Fruit fly (Drosophila melanogaster) whole organism, prepupa: ENCODE data around the gene mRpL30.
A peak's percentile ranks its signal among the peaks of the same experiment; 100 is the strongest.

ENCODE experiments used
- CG10669 ChIP-seq: fragments of 200-800 bp; sonication (Bioruptor generic); optimal IDR thresholded peaks from 3 replicates; lab custom pipeline; 2018; ENCODE audit warnings: missing biosample characterization, mild to moderate bottlenecking, missing genetic modification characterization, moderate library complexity
- CG15336 ChIP-seq: fragments of 200-800 bp; sonication (Bioruptor generic); IDR thresholded peaks from 2 replicates; pipeline ENCODE4 v1.3.6; 2022; ENCODE audit warnings: missing biosample characterization, missing genetic modification characterization
- CG1621 ChIP-seq: fragments of 200-800 bp; sonication (Bioruptor generic); optimal IDR thresholded peaks from 3 replicates; lab custom pipeline; 2018; ENCODE audit warnings: missing biosample characterization, mild to moderate bottlenecking, missing genetic modification characterization
- CG16779 ChIP-seq: fragments of 200-800 bp; sonication (Bioruptor generic); optimal IDR thresholded peaks from 3 replicates; lab custom pipeline; 2017; ENCODE audit warnings: missing biosample characterization, mild to moderate bottlenecking, missing genetic modification characterization
- CG3032 ChIP-seq: fragments of 200-800 bp; optimal IDR thresholded peaks from 2 replicates; lab custom pipeline; 2019; ENCODE audit warnings: missing biosample characterization, mild to moderate bottlenecking, missing genetic modification characterization, moderate library complexity
- CG32006 ChIP-seq: fragments of 200-800 bp; sonication (Bioruptor generic); optimal IDR thresholded peaks from 3 replicates; lab custom pipeline; 2017; ENCODE audit warnings: missing biosample characterization, mild to moderate bottlenecking, missing genetic modification characterization
- CG34406 ChIP-seq: fragments of 200-800 bp; sonication (Bioruptor generic); optimal IDR thresholded peaks from 3 replicates; lab custom pipeline; 2016; ENCODE audit warnings: missing biosample characterization, missing genetic modification characterization
- CG3919 ChIP-seq: fragments of 200-800 bp; sonication (Bioruptor generic); optimal IDR thresholded peaks from 3 replicates; lab custom pipeline; 2016; ENCODE audit warnings: missing biosample characterization, missing genetic modification characterization
- CG6276 ChIP-seq: fragments of 200-800 bp; sonication (Bioruptor generic); optimal IDR thresholded peaks from 2 replicates; lab custom pipeline; 2017; ENCODE audit warnings: missing biosample characterization, mild to moderate bottlenecking, missing genetic modification characterization
- CG6808 ChIP-seq: fragments of 200-800 bp; sonication (Bioruptor generic); optimal IDR thresholded peaks from 3 replicates; lab custom pipeline; 2017; ENCODE audit warnings: missing biosample characterization, missing genetic modification characterization, mild to moderate bottlenecking, moderate library complexity, missing genetic modification reagents
- CG6854 ChIP-seq: fragments of 200-800 bp; sonication (Bioruptor generic); optimal IDR thresholded peaks from 2 replicates; lab custom pipeline; 2017; ENCODE audit warnings: missing biosample characterization, mild to moderate bottlenecking, missing genetic modification characterization
- CG8119 ChIP-seq: fragments of 200-800 bp; sonication (Bioruptor generic); IDR thresholded peaks from 3 replicates; pipeline ENCODE4 v1.3.6; 2022; ENCODE audit warnings: missing biosample characterization, missing genetic modification characterization
- CG8319 ChIP-seq: fragments of 200-800 bp; sonication (Bioruptor generic); optimal IDR thresholded peaks from 3 replicates; lab custom pipeline; 2016; ENCODE audit warnings: missing biosample characterization, missing genetic modification characterization
- CG8632 ChIP-seq: fragments of 200-800 bp; sonication (Bioruptor generic); optimal IDR thresholded peaks from 3 replicates; lab custom pipeline; 2016; ENCODE audit warnings: missing biosample characterization, missing genetic modification characterization
- Eip75B ChIP-seq: fragments of 200-800 bp; sonication (Bioruptor generic); optimal IDR thresholded peaks from 3 replicates; lab custom pipeline; 2016; ENCODE audit warnings: missing biosample characterization, missing genetic modification characterization
- Eip78C ChIP-seq: fragments of 200-800 bp; sonication (Bioruptor generic); peaks from one replicate; lab custom pipeline; 2016; ENCODE audit warnings: missing biosample characterization, missing genetic modification characterization
- Eip93F ChIP-seq: fragments of 200-800 bp; sonication (Bioruptor generic); optimal IDR thresholded peaks from 2 replicates; lab custom pipeline; 2016; ENCODE audit warnings: missing biosample characterization, mild to moderate bottlenecking, missing genetic modification characterization
- Ets96B ChIP-seq: fragments of 200-800 bp; optimal IDR thresholded peaks from 2 replicates; lab custom pipeline; 2019; ENCODE audit warnings: missing biosample characterization, mild to moderate bottlenecking, missing genetic modification characterization, moderate library complexity
- Gug ChIP-seq: fragments of 200-800 bp; sonication (Bioruptor generic); IDR thresholded peaks from 2 replicates; pipeline ENCODE4 v1.3.6; 2022; ENCODE audit warnings: missing biosample characterization, missing genetic modification characterization
- Hr4 ChIP-seq: fragments of 200-800 bp; sonication (Bioruptor generic); optimal IDR thresholded peaks from 3 replicates; lab custom pipeline; 2016; ENCODE audit warnings: missing biosample characterization, missing genetic modification characterization
- Met ChIP-seq: fragments of 200-800 bp; sonication (Bioruptor generic); optimal IDR thresholded peaks from 3 replicates; lab custom pipeline; 2016; ENCODE audit warnings: missing biosample characterization, missing genetic modification characterization
- OdsH ChIP-seq: fragments of 200-800 bp; sonication (Bioruptor generic); optimal IDR thresholded peaks from 3 replicates; lab custom pipeline; 2016; ENCODE audit warnings: missing biosample characterization, missing genetic modification characterization
- Sox14 ChIP-seq: fragments of 200-800 bp; sonication (Bioruptor generic); optimal IDR thresholded peaks from 3 replicates; lab custom pipeline; 2016; ENCODE audit warnings: missing biosample characterization, missing genetic modification characterization
- Sox15 ChIP-seq: fragments of 200-800 bp; sonication (Bioruptor generic); optimal IDR thresholded peaks from 3 replicates; lab custom pipeline; 2016; ENCODE audit warnings: missing biosample characterization, missing genetic modification characterization
- achi ChIP-seq: fragments of 200-800 bp; sonication (Bioruptor generic); optimal IDR thresholded peaks from 3 replicates; lab custom pipeline; 2016; ENCODE audit warnings: missing biosample characterization, missing genetic modification characterization
- cyc ChIP-seq: fragments of 200-800 bp; sonication (Bioruptor generic); optimal IDR thresholded peaks from 3 replicates; lab custom pipeline; 2016; ENCODE audit warnings: missing biosample characterization, missing genetic modification characterization
- dac ChIP-seq: fragments of 200-800 bp; sonication (Bioruptor generic); optimal IDR thresholded peaks from 2 replicates; lab custom pipeline; 2017; ENCODE audit warnings: missing biosample characterization, mild to moderate bottlenecking, missing genetic modification characterization
- dsx ChIP-seq: fragments of 200-800 bp; optimal IDR thresholded peaks from 3 replicates; lab custom pipeline; 2019; ENCODE audit warnings: missing biosample characterization, mild to moderate bottlenecking, missing genetic modification characterization, moderate library complexity; ENCODE audit not compliant: poor library complexity, severe bottlenecking
- eg ChIP-seq: fragments of 200-800 bp; sonication (Bioruptor generic); IDR thresholded peaks from 3 replicates; pipeline ENCODE4 v1.3.6; 2022; ENCODE audit warnings: missing biosample characterization, missing genetic modification characterization
- esn ChIP-seq: fragments of 200-800 bp; sonication (Bioruptor generic); optimal IDR thresholded peaks from 2 replicates; lab custom pipeline; 2016; ENCODE audit warnings: missing biosample characterization, mild to moderate bottlenecking, missing genetic modification characterization, moderate library complexity
- fd59A ChIP-seq: fragments of 200-800 bp; sonication (Bioruptor generic); optimal IDR thresholded peaks from 2 replicates; lab custom pipeline; 2017; ENCODE audit warnings: missing biosample characterization, mild to moderate bottlenecking, missing genetic modification characterization, missing genetic modification reagents
- fd85E ChIP-seq: fragments of 200-800 bp; sonication (Bioruptor generic); optimal IDR thresholded peaks from 3 replicates; lab custom pipeline; 2016; ENCODE audit warnings: missing biosample characterization, missing genetic modification characterization
- net ChIP-seq: fragments of 200-800 bp; sonication (Bioruptor generic); optimal IDR thresholded peaks from 3 replicates; lab custom pipeline; 2016; ENCODE audit warnings: missing biosample characterization, missing genetic modification characterization
- salr ChIP-seq, 2 experiments: fragments of 200-800 bp; sonication (Bioruptor generic); optimal IDR thresholded peaks; 3 replicates each; lab custom pipeline; 2016 to 2018; ENCODE audit warnings: missing biosample characterization in 2 of 2, missing genetic modification characterization in 2 of 2, mild to moderate bottlenecking in 1 of 2
- spab ChIP-seq: fragments of 200-800 bp; sonication (Bioruptor generic); optimal IDR thresholded peaks from 2 replicates; lab custom pipeline; 2017; ENCODE audit warnings: missing biosample characterization, mild to moderate bottlenecking, missing genetic modification characterization, missing genetic modification reagents
- ss ChIP-seq, 2 experiments: fragments of 200-800 bp; sonication (Bioruptor generic); optimal IDR thresholded peaks; 2 replicates in 1 of 2; 3 replicates in 1 of 2; lab custom pipeline; 2017 to 2018; ENCODE audit warnings: mild to moderate bottlenecking in 2 of 2, missing biosample characterization in 2 of 2, missing genetic modification characterization in 2 of 2, moderate library complexity in 1 of 2
- svp ChIP-seq: fragments of 200-800 bp; sonication (Bioruptor generic); peaks from one replicate; lab custom pipeline; 2016; ENCODE audit warnings: missing biosample characterization, missing genetic modification characterization
- topi ChIP-seq: fragments of 200-800 bp; sonication (Bioruptor generic); optimal IDR thresholded peaks from 3 replicates; lab custom pipeline; 2016; ENCODE audit warnings: missing biosample characterization, missing genetic modification characterization
- vri ChIP-seq: fragments of 200-800 bp; sonication (Bioruptor generic); optimal IDR thresholded peaks from 3 replicates; lab custom pipeline; 2016; ENCODE audit warnings: missing biosample characterization, mild to moderate bottlenecking, missing genetic modification characterization

The mRpL30 gene

DNA sequence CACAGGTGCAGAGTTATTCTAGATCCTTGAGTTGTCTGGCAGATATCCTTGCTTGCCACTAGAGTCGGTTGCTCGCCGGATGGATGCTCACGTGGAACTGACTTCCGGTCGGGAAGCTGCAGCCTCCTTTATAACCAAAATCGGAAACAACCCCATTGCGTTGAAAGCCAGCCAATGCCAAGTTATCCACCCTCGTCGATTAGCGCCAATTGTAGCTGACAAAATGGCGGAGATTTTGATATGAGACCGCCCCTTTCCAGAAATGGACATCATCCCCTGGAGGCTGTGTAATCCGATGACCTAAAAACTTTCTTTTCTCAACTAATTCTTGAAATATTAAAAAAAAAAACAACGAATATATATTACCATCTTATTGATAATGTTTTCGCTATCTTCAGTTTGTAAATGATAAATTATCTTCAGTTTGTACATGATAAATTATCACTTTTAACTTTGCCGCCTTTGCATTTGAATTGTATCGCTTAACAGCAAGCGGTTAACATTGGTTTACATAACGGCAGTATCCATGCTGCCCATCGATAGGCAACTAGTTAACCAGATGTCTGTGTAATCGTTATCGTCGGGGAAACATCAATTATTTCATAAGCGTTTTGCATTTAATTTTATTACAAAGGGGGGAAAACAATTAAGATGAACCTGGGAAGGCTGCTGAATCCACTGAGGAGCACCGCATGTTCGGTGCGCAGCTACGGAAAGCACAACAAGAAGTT, at the start of gene mRpL30, which contains the start of gene HLH4C:
TSS of gene mRpL30 (plus strand) at position 556 of the 731 bp plus-strand sequence.
TSS of gene HLH4C (minus strand) at position 99 of the 731 bp plus-strand sequence.
- TF ChIP-seq ss (GFP tag; optimal IDR thresholded peaks at IDR 0.05; lab: Kevin White, UChicago) = no peak
- no peak for TF ChIP-seq Sox15 (GFP tag; lab: Kevin White, UChicago)
- TF ChIP-seq fd85E = no peak
- TF ChIP-seq CG6808 = peak; percentile 99

DNA sequence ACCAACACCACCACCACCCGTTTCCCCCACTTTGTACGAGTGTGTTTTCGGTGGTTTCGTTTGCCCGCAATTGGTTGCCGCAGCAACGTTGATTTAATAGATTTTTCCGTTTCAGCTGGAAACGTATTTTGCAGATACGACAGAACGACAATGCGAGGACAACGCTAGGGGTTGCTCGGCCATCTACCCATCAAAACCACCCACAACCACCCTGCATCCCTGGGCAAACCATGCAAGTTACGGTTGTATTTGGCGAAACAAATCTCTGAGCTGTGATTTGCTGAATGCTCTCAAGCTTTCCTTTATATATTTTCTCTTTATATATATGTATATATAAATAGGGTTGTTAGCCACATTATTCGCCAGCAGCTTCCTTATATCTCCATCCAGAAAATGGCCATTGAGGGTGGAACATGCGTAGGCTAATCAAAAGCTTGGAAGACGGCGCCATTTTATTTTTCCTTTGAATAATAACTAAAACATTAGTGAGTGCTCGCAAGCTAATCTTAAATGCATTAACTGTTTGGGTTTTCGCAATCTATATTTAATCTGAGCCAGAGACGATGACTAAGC, 47.7 kb upstream of the mRpL30 start:
- TF ChIP-seq CG6854 (GFP tag; lab: Kevin White, UChicago) (no peak), fd59A (GFP tag; lab: Kevin White, UChicago) (no peak), CG6276 (no peak), cyc (no peak), CG8632 (GFP tag; lab: Kevin White, UChicago) (no peak), achi (GFP tag; lab: Kevin White, UChicago) (no peak), Sox14 (GFP tag; lab: Kevin White, UChicago) (no peak), Eip75B (no peak), eg (GFP tag; lab: Robert Waterston, UW) (no peak), spab (no peak)

DNA sequence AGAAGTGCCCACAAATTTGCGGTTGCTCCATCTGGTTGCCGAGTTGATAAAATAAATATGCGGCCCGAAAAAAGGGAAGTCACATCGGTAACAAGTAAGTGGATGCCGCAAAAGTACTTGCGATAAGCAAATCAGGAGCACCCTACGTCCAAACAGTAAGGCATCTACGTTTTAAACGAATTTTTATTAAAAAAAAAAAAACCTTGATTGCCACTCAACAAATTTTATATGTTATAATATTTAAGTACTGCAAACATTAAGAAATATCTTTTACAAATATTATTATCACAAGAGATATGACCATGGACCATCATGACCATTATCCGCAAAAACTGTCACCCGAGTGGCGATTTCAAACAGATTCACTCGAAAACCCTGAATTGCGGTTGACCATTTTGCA, 43.6 kb upstream of the mRpL30 start:
- TF ChIP-seq net (no peak), salr (GFP tag; optimal IDR thresholded peaks at IDR 0.05; lab: Kevin White, UChicago) (no peak), esn (GFP tag; lab: Kevin White, UChicago) (peak; percentile 26), Sox15 (GFP tag; lab: Kevin White, UChicago) (no peak), CG1621 (tag; lab: Kevin White, UChicago) (no peak), achi (GFP tag; lab: Kevin White, UChicago) (no peak), topi (GFP tag; lab: Kevin White, UChicago) (peak; percentile 7), CG6808 (no peak), Gug (GFP tag; lab: Robert Waterston, UW) (no peak), OdsH (GFP tag; lab: Kevin White, UChicago) (no peak), Eip78C (GFP tag; lab: Kevin White, UChicago) (peak; percentile 58), Met (GFP tag; lab: Kevin White, UChicago) (peak; percentile 15), svp (peak; percentile 79), dsx (GFP tag; lab: Kevin White, UChicago) (no peak), Ets96B (tag; lab: Kevin White, UChicago) (no peak), CG8632 (GFP tag; lab: Kevin White, UChicago) (no peak), Hr4 (GFP tag; lab: Kevin White, UChicago) (no peak), ss (GFP tag; optimal IDR thresholded peaks at IDR 0.05; lab: Kevin White, UChicago) (no peak), CG3032 (tag; lab: Kevin White, UChicago) (no peak), CG16779 (tag; lab: Kevin White, UChicago) (no peak), CG8319 (GFP tag; lab: Kevin White, UChicago) (no peak)
- TF ChIP-seq, all 60 proteins: peak for 5

DNA sequence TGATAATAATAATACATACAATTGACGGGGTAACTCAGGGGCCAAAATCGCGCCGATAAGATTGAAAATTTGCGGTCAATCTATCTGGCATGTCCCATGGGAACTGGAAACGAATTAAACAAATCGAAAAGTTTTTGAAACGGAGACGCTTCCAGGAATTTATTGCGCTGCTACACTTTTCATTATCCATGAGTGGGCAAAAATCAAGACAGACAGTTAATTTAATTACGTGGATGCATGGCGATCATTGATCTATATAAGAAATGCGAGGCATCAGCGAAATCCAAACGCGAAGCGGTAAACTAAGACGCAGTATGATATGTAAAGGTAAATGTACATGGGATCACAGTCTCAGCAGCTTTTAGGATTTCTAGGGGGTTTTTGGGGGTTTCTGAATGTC, 43.1 kb upstream of the mRpL30 start:
- TF ChIP-seq vri (GFP tag; lab: Kevin White, UChicago) = no peak
- TF ChIP-seq CG15336 (GFP tag; lab: Robert Waterston, UW) = no peak
- no peak for TF ChIP-seq Eip78C (GFP tag; lab: Kevin White, UChicago)
- no peak for TF ChIP-seq CG32006
- no peak for TF ChIP-seq Eip93F
- TF ChIP-seq CG34406 (GFP tag; lab: Kevin White, UChicago) = no peak
- no peak for TF ChIP-seq CG10669
- no peak for TF ChIP-seq CG8119 (GFP tag; lab: Robert Waterston, UW)
- no peak for TF ChIP-seq CG3919 (GFP tag; lab: Kevin White, UChicago)
- TF ChIP-seq dac (GFP tag; lab: Kevin White, UChicago) = no peak
- TF ChIP-seq CG6854 (GFP tag; lab: Kevin White, UChicago) = no peak
- TF ChIP-seq salr (GFP tag; optimal IDR thresholded peaks at IDR 0.05; lab: Kevin White, UChicago) = no peak
